Worm (Caenorhabditis elegans) whole organism, L4/young adult: ENCODE results near the gene T11F8.1.

Experiments
- W03F9.2 ChIP-seq: fragments of 150-350 bp; optimal IDR thresholded peaks from 2 replicates; lab custom pipeline; 2014; ENCODE audit warnings: missing biosample characterization, missing genetic modification characterization
- him-1 ChIP-seq: sonication (generic microtip); optimal IDR thresholded peaks from 2 replicates; lab custom pipeline; 2016; ENCODE audit warnings: missing genotype, missing genetic modification reagents, missing genetic modification characterization, missing compliant biosample characterization

DNA sequence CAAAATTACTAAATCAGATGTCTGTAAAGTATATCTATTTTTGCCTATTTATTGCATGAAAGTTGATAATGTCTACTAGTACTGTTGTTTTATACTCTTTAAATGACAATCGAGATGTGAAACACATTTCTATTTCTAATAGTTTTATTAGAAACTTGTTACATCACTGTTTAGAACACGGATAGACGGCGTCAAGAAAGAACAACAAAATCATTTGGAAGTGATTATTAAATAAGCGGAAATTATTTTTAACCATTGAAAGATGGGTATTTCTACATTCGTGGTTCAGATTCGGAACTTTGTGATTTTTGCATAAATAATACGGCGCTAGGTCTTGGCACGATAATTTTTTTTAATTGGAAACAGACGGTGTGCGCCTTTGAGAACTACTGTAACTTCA, 6.3 kb upstream of the T11F8.1 start:
- TF ChIP-seq W03F9.2 (tag; lab: Kevin White, UChicago): no peak
- no peak for TF ChIP-seq him-1
